Fruit fly (Drosophila melanogaster) whole organism, adult: ENCODE data around the gene Hsp67Ba.

Experiments
- CG1620 ChIP-seq: fragments of 200-800 bp; sonication (Bioruptor generic); optimal IDR thresholded peaks from 2 replicates; lab custom pipeline; 2016; ENCODE audit warnings: missing biosample characterization, missing genetic modification characterization
- Clk ChIP-seq: fragments of 200-800 bp; sonication (Bioruptor generic); optimal IDR thresholded peaks from 2 replicates; lab custom pipeline; 2017; ENCODE audit warnings: missing biosample characterization, missing genetic modification characterization
- ovo ChIP-seq: fragments of 200-800 bp; sonication (Bioruptor generic); optimal IDR thresholded peaks from 2 replicates; lab custom pipeline; 2016; ENCODE audit warnings: missing biosample characterization, missing genetic modification characterization
- tj ChIP-seq: fragments of 200-800 bp; sonication (Bioruptor generic); optimal IDR thresholded peaks from 3 replicates; lab custom pipeline; 2017; ENCODE audit warnings: missing biosample characterization, mild to moderate bottlenecking, missing genetic modification characterization, moderate library complexity

DNA sequence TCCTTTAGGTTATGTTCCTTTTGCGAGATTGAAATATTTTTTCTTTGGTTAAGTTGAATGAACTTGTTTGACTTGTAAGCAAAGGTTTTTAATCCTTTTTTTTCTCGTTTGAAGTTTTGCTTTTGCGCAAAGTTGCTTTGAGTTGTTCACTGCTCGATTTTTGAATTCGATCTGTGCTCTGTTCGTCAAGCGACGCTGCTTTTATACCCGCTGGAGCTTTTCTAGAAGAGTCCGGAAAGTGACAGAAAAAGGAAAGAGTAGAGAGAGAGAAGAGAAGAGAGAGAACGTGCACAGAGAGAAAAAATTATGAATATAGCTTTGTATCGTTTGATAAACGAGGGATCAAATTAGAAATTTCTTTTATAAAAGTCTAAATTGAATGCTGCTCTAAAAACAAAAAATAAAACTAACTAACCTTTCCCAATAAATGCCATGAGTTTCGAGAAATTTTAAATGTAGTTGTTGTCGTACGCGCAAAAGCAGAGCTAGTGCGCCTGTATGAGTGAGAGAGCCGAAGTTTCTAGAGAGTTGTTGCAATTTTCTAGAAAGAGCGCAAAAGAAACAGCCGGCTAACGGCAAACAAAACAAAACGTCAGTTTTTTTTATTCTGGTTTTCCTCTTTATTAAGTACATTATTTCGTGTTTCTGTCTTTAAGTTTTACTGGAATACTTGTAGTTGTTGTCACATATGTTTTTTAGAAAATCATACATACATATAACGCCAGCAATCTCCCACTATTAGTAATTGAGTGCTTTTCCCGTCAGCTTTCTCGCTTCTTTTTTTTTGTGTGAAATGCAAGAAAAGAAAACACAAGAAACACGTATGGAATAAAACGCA, 1.9 kb downstream of the Hsp67Ba start, which contains the start of gene Hsp26:
- TF ChIP-seq CG1620 (GFP tag; lab: Kevin White, UChicago) (no peak), ovo (GFP tag; lab: Kevin White, UChicago) (no peak), Clk (GFP tag; lab: Kevin White, UChicago) (peak; percentile 40), tj (peak; percentile 44)
